Fruit fly (Drosophila melanogaster) whole organism, wandering third instar larva: Measurements from ENCODE around the gene Acsf2.
A peak's percentile ranks its signal among the peaks of the same experiment; 100 is the strongest.

Source experiments
- Abd-B ChIP-seq: fragments of >200 bp; optimal IDR thresholded peaks from 2 replicates; lab custom pipeline; 2017; ENCODE audit warnings: missing biosample characterization, missing genetic modification characterization
- CG32264 ChIP-seq: fragments of 200-800 bp; sonication (Bioruptor generic); optimal IDR thresholded peaks from 2 replicates; lab custom pipeline; 2016; ENCODE audit warnings: missing biosample characterization, missing genetic modification characterization
- CG9705 ChIP-seq: fragments of 200-800 bp; sonication (Bioruptor generic); optimal IDR thresholded peaks from 2 replicates; lab custom pipeline; 2018; ENCODE audit warnings: missing biosample characterization, mild to moderate bottlenecking, missing genetic modification characterization
- CrebA ChIP-seq: fragments of 200-800 bp; sonication (Bioruptor generic); optimal IDR thresholded peaks from 2 replicates; lab custom pipeline; 2016; ENCODE audit warnings: missing biosample characterization, mild to moderate bottlenecking, missing genetic modification characterization, borderline replicate concordance
- Dfd ChIP-seq: fragments of >200 bp; optimal IDR thresholded peaks from 2 replicates; lab custom pipeline; 2017; ENCODE audit warnings: missing biosample characterization, missing genetic modification characterization
- Dif ChIP-seq: fragments of 200-275, 200-300 bp; sonication (Bioruptor generic); optimal IDR thresholded peaks from 2 replicates; lab custom pipeline; 2018; ENCODE audit warnings: missing biosample characterization, missing genetic modification characterization; ENCODE audit not compliant: partially characterized antibody
- GATAd ChIP-seq: sonication (Bioruptor generic); optimal IDR thresholded peaks from 2 replicates; lab custom pipeline; 2016; ENCODE audit warnings: missing biosample characterization, missing genetic modification characterization
- HLH106 ChIP-seq: fragments of 200-800 bp; optimal IDR thresholded peaks from 3 replicates; lab custom pipeline; 2019; ENCODE audit warnings: missing biosample characterization, mild to moderate bottlenecking, missing genetic modification characterization, moderate library complexity
- Hnf4 ChIP-seq: fragments of 200-800 bp; sonication (Bioruptor generic); optimal IDR thresholded peaks from 2 replicates; lab custom pipeline; 2016; ENCODE audit warnings: missing biosample characterization, mild to moderate bottlenecking, missing genetic modification characterization
- Hr78 ChIP-seq: fragments of >200 bp; optimal IDR thresholded peaks from 2 replicates; lab custom pipeline; 2017; ENCODE audit warnings: missing biosample characterization, missing genetic modification characterization
- Hr83 ChIP-seq: fragments of 200-300 bp; sonication (Bioruptor generic); optimal IDR thresholded peaks from 2 replicates; lab custom pipeline; 2016; ENCODE audit warnings: missing biosample characterization, mild to moderate bottlenecking, missing genetic modification characterization, moderate library complexity; ENCODE audit not compliant: poor library complexity, severe bottlenecking
- Jra ChIP-seq: sonication (Bioruptor generic); optimal IDR thresholded peaks from 2 replicates; lab custom pipeline; 2016; ENCODE audit warnings: missing biosample characterization, missing genetic modification characterization
- Mio ChIP-seq: sonication (Bioruptor generic); optimal IDR thresholded peaks from 2 replicates; lab custom pipeline; 2016; ENCODE audit warnings: missing biosample characterization, missing genetic modification characterization
- Myc ChIP-seq: fragments of >200 bp; optimal IDR thresholded peaks from 2 replicates; lab custom pipeline; 2017
- N ChIP-seq: fragments of >200 bp; optimal IDR thresholded peaks from 2 replicates; lab custom pipeline; 2018; ENCODE audit warnings: missing biosample characterization, missing external identifiers, missing genetic modification characterization
- OdsH ChIP-seq: fragments of 200-800 bp; sonication (Bioruptor generic); optimal IDR thresholded peaks from 2 replicates; lab custom pipeline; 2016; ENCODE audit warnings: missing biosample characterization, mild to moderate bottlenecking, missing genetic modification characterization
- Rel ChIP-seq, 2 experiments: fragments of 200-800 bp; sonication (Bioruptor generic) in 1 of 2; optimal IDR thresholded peaks; 2 replicates in 1 of 2; 3 replicates in 1 of 2; lab custom pipeline; 2016 to 2019; ENCODE audit warnings: mild to moderate bottlenecking in 2 of 2, missing biosample characterization in 2 of 2, missing genetic modification characterization in 2 of 2, moderate library complexity in 1 of 2
- Sp1 ChIP-seq: fragments of 200-800 bp; sonication (Bioruptor generic); optimal IDR thresholded peaks from 3 replicates; lab custom pipeline; 2019; ENCODE audit warnings: missing biosample characterization, mild to moderate bottlenecking, missing genetic modification characterization, moderate library complexity
- Vsx2 ChIP-seq: fragments of 200-300, 225-300 bp; sonication (Bioruptor generic); optimal IDR thresholded peaks from 2 replicates; lab custom pipeline; 2018; ENCODE audit warnings: missing biosample characterization, missing genetic modification characterization; ENCODE audit not compliant: partially characterized antibody
- br ChIP-seq: fragments of 200-800 bp; sonication (Bioruptor generic); optimal IDR thresholded peaks from 2 replicates; lab custom pipeline; 2016; ENCODE audit warnings: missing biosample characterization, missing genetic modification characterization
- brk ChIP-seq: fragments of 200-800 bp; sonication (Bioruptor generic); optimal IDR thresholded peaks from 2 replicates; lab custom pipeline; 2016; ENCODE audit warnings: missing biosample characterization, mild to moderate bottlenecking, missing genetic modification characterization
- dl ChIP-seq, 2 experiments: fragments of 175-275, 200-275 bp in 1 of 2; fragments of 200-275 bp in 1 of 2; sonication (Bioruptor generic); optimal IDR thresholded peaks; lab custom pipeline; 2018; ENCODE audit warnings: mild to moderate bottlenecking in 2 of 2, missing biosample characterization in 2 of 2, missing genetic modification characterization in 2 of 2, moderate library complexity in 2 of 2; ENCODE audit not compliant: partially characterized antibody in 2 of 2, insufficient read depth in 1 of 2
- dmrt93B ChIP-seq: fragments of 200-800 bp; sonication (Bioruptor generic); optimal IDR thresholded peaks from 2 replicates; lab custom pipeline; 2018; ENCODE audit warnings: missing biosample characterization, mild to moderate bottlenecking, missing genetic modification characterization
- dsf ChIP-seq: sonication (Bioruptor generic); optimal IDR thresholded peaks from 2 replicates; lab custom pipeline; 2016; ENCODE audit warnings: missing biosample characterization, missing genetic modification characterization, borderline replicate concordance
- ey ChIP-seq: fragments of 200-800 bp; sonication (Bioruptor generic); optimal IDR thresholded peaks from 2 replicates; lab custom pipeline; 2016; ENCODE audit warnings: missing biosample characterization, missing genetic modification characterization
- foxo ChIP-seq, 2 experiments: fragments of 200-800 bp; sonication (Bioruptor generic); optimal IDR thresholded peaks; 2 replicates in 1 of 2; 3 replicates in 1 of 2; lab custom pipeline; 2016 to 2017; ENCODE audit warnings: missing biosample characterization in 2 of 2, missing genetic modification characterization in 2 of 2
- fru ChIP-seq: fragments of 200-800 bp; sonication (Bioruptor generic); optimal IDR thresholded peaks from 3 replicates; lab custom pipeline; 2016; ENCODE audit warnings: missing biosample characterization, mild to moderate bottlenecking, missing genetic modification characterization
- h ChIP-seq: fragments of 200-800 bp; sonication (Bioruptor generic); optimal IDR thresholded peaks from 3 replicates; lab custom pipeline; 2016; ENCODE audit warnings: missing biosample characterization, mild to moderate bottlenecking, missing genetic modification characterization
- jim ChIP-seq: fragments of 175-275, 200-325 bp; sonication (Bioruptor generic); optimal IDR thresholded peaks from 2 replicates; lab custom pipeline; 2016; ENCODE audit warnings: missing biosample characterization, mild to moderate bottlenecking, missing genetic modification characterization
- lola ChIP-seq: fragments of >200 bp; optimal IDR thresholded peaks from 2 replicates; lab custom pipeline; 2017; ENCODE audit warnings: missing biosample characterization, missing genetic modification characterization
- pan ChIP-seq: fragments of >200 bp; optimal IDR thresholded peaks from 2 replicates; lab custom pipeline; 2017
- psq ChIP-seq: fragments of 200-800 bp; sonication (Bioruptor generic); optimal IDR thresholded peaks from 3 replicates; lab custom pipeline; 2017; ENCODE audit warnings: missing biosample characterization, mild to moderate bottlenecking, missing genetic modification characterization, moderate library complexity
- rgr ChIP-seq: fragments of 200-800 bp; sonication (Bioruptor generic); optimal IDR thresholded peaks from 3 replicates; lab custom pipeline; 2016; ENCODE audit warnings: missing biosample characterization, mild to moderate bottlenecking, missing genetic modification characterization
- sage ChIP-seq: fragments of 200-800 bp; sonication (Bioruptor generic); optimal IDR thresholded peaks from 2 replicates; lab custom pipeline; 2016; ENCODE audit warnings: missing biosample characterization, mild to moderate bottlenecking, missing genetic modification characterization
- sv ChIP-seq: fragments of 200-800 bp; sonication (Bioruptor generic); optimal IDR thresholded peaks from 3 replicates; lab custom pipeline; 2016; ENCODE audit warnings: missing biosample characterization, missing genetic modification characterization
- tai ChIP-seq: sonication (Bioruptor generic); optimal IDR thresholded peaks from 2 replicates; lab custom pipeline; 2016; ENCODE audit warnings: missing biosample characterization, missing genetic modification characterization
- usp ChIP-seq: fragments of >200 bp; optimal IDR thresholded peaks from 2 replicates; lab custom pipeline; 2017; ENCODE audit warnings: missing biosample characterization, missing genetic modification characterization
- woc ChIP-seq: sonication (Bioruptor generic); optimal IDR thresholded peaks from 2 replicates; lab custom pipeline; 2016; ENCODE audit warnings: missing biosample characterization, mild to moderate bottlenecking, missing genetic modification characterization

Acsf2 gene

dm6 chr2L:5381305-5381973, 39.4 kb upstream of the Acsf2 start:
- TF ChIP-seq dsf (GFP tag; lab: Kevin White, UChicago): no peak
- TF ChIP-seq Vsx2 (GFP tag; lab: Kevin White, UChicago): no peak
- TF ChIP-seq brk (GFP tag; lab: Kevin White, UChicago): no peak
- TF ChIP-seq usp (GFP tag; lab: Kevin White, UChicago): no peak
- TF ChIP-seq Rel (GFP tag; optimal IDR thresholded peaks at IDR 0.05; lab: Kevin White, UChicago): no peak
- TF ChIP-seq Rel (tag; optimal IDR thresholded peaks at IDR 0.05; lab: Kevin White, UChicago): peak; percentile 21
- no peak for TF ChIP-seq HLH106 (tag; lab: Kevin White, UChicago)
- TF ChIP-seq, all 38 proteins: peak for 1

dm6 chr2L:5378829-5379228, 36.8 kb upstream of the Acsf2 start:
- no peak for TF ChIP-seq foxo (GFP tag; optimal IDR thresholded peaks at IDR 0.05; lab: Kevin White, UChicago)
- TF ChIP-seq Hr78 (GFP tag; lab: Kevin White, UChicago): no peak
- TF ChIP-seq usp (GFP tag; lab: Kevin White, UChicago): no peak
- TF ChIP-seq Abd-B (GFP tag; lab: Kevin White, UChicago): no peak
- no peak for TF ChIP-seq fru (GFP tag; lab: Kevin White, UChicago)
- no peak for TF ChIP-seq OdsH

DNA sequence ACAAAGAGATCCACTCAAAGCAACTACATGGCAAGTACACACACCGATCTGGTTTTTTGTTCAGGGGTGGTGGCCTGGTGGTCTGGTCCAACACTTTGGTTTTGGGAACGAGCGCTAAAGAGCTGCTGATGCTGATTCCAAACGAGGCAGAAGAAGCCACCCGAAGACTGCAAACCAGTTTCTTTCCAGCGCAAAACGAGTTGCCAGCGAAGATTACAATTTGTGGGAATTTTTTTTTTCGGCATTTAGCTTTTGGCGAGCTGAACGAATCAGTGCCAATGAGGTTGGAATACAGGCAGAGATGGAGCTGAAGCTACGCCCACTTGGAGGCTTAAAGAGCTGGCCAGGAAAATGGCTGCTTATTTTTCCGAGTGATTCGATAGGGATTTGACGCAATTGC, 34.4 kb upstream of the Acsf2 start:
- TF ChIP-seq Vsx2 (GFP tag; lab: Kevin White, UChicago) (peak; percentile 50), woc (no peak), dl (GFP tag; optimal IDR thresholded peaks at IDR 0.05; lab: Kevin White, UChicago; ENCODE audit: insufficient read depth in 1 of 2, partially characterized antibody in 2 of 2) (peak in 1 of 2 experiments; percentile 28)
- TF ChIP-seq, all 38 proteins: peak for 2

- peak; percentile 9 for TF ChIP-seq Sp1 (GFP tag; lab: Kevin White, UChicago)
- TF ChIP-seq CG9705 (GFP tag; lab: Kevin White, UChicago): no peak
- TF ChIP-seq usp (GFP tag; lab: Kevin White, UChicago): no peak
- peak; percentile 4 for TF ChIP-seq OdsH
- peak; percentile 19 for TF ChIP-seq h (GFP tag; lab: Kevin White, UChicago)
- TF ChIP-seq jim: no peak
- no peak for TF ChIP-seq br
- no peak for TF ChIP-seq Rel (GFP tag; optimal IDR thresholded peaks at IDR 0.05; lab: Kevin White, UChicago)
- TF ChIP-seq Rel (tag; optimal IDR thresholded peaks at IDR 0.05; lab: Kevin White, UChicago): no peak
- TF ChIP-seq Dfd (GFP tag; lab: Kevin White, UChicago): no peak
- no peak for TF ChIP-seq Dif (GFP tag; lab: Kevin White, UChicago)
- no peak for TF ChIP-seq dmrt93B (GFP tag; lab: Kevin White, UChicago)
- TF ChIP-seq fru (GFP tag; lab: Kevin White, UChicago): peak; percentile 7
- no peak for TF ChIP-seq Vsx2 (GFP tag; lab: Kevin White, UChicago)
- TF ChIP-seq foxo (GFP tag; optimal IDR thresholded peaks at IDR 0.05; lab: Kevin White, UChicago): peak in 1 of 2 experiments; percentile 31
- no peak for TF ChIP-seq Hr78 (GFP tag; lab: Kevin White, UChicago)
- no peak for TF ChIP-seq Jra
- no peak for TF ChIP-seq lola (GFP tag; lab: Kevin White, UChicago)
- no peak for TF ChIP-seq GATAd (GFP tag; lab: Kevin White, UChicago)
- no peak for TF ChIP-seq ey (GFP tag; lab: Kevin White, UChicago)
- no peak for TF ChIP-seq Hr83 (GFP tag; lab: Kevin White, UChicago)
- TF ChIP-seq Mio: no peak
- no peak for TF ChIP-seq sv (GFP tag; lab: Kevin White, UChicago)
- peak; percentile 25 for TF ChIP-seq rgr (GFP tag; lab: Kevin White, UChicago)
- TF ChIP-seq tai: no peak
- TF ChIP-seq Myc (lab: Kevin White, UChicago): no peak
- peak; percentile 35 for TF ChIP-seq HLH106 (tag; lab: Kevin White, UChicago)
- no peak for TF ChIP-seq dl (GFP tag; optimal IDR thresholded peaks at IDR 0.05; lab: Kevin White, UChicago; ENCODE audit: insufficient read depth in 1 of 2, partially characterized antibody in 2 of 2)
- TF ChIP-seq pan: no peak
- no peak for TF ChIP-seq sage (GFP tag; lab: Kevin White, UChicago)
- TF ChIP-seq Abd-B (GFP tag; lab: Kevin White, UChicago): no peak
- TF ChIP-seq N (GFP tag; lab: Kevin White, UChicago): no peak
- TF ChIP-seq CrebA: no peak
- no peak for TF ChIP-seq psq
- no peak for TF ChIP-seq dsf (GFP tag; lab: Kevin White, UChicago)
- no peak for TF ChIP-seq Hnf4 (GFP tag; lab: Kevin White, UChicago)
- TF ChIP-seq brk (GFP tag; lab: Kevin White, UChicago): no peak
- no peak for TF ChIP-seq CG32264 (GFP tag; lab: Kevin White, UChicago)
Measured at dm6 chr2L:5374989-5375388, 33.0 kb upstream of the Acsf2 start.
